Worm (Caenorhabditis elegans): ENCODE measurements around the gene F35F10.7.

DNA sequence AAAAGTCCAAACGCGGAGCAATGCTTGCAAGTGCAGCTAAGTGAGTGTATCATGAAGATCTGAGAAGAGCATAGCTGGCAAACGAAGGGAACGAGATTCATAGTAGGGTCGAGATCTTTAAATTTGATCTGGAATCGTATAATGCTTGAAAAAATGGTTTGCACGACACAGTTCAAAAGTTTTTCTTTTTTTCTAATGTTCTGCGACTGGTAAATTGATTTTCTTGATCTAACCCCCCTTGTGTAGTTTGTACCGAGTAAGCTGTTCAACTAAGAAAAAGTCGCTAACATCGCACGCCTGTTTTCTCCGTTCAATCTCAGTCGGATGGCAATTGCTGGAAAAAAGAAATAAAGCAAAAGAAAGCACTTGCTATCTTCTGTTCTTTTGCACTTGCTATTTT, 33.2 kb upstream of the F35F10.7 start, which contains the start of gene C17B7.14:
- TF ChIP-seq fkh-10 (GFP tag; optimal IDR thresholded peaks at IDR 0.05) (no peak), nhr-11 (tag; optimal IDR thresholded peaks at IDR 0.05) (no peak), egl-27 (tag; optimal IDR thresholded peaks at IDR 0.05) (no peak), mdl-1 (tag; optimal IDR thresholded peaks at IDR 0.05) (no peak), ZK546.5 (tag; optimal IDR thresholded peaks at IDR 0.05) (no peak), fos-1 (tag; optimal IDR thresholded peaks at IDR 0.05) (no peak), lsy-12 (tag; optimal IDR thresholded peaks at IDR 0.05) (no peak), nhr-28 (tag; optimal IDR thresholded peaks at IDR 0.05) (no peak), pqm-1 (tag; optimal IDR thresholded peaks at IDR 0.05) (no peak), nhr-77 (tag; optimal IDR thresholded peaks at IDR 0.05) (no peak), ceh-9 (tag; optimal IDR thresholded peaks at IDR 0.05) (no peak), jun-1 (tag; optimal IDR thresholded peaks at IDR 0.05) (no peak)
